Fruit fly (Drosophila melanogaster): ENCODE measurements around the gene fy.

fy gene

dm6 chr2L:8362273-8362954 is 40.7 kb downstream of the fy start, which contains the start of gene CG7627 (continued):
- peak; percentile 65 for TF ChIP-seq peb (GFP tag; IDR thresholded peaks at IDR 0.05)
- TF ChIP-seq CG10267 (tag; optimal IDR thresholded peaks at IDR 0.05) = peak; percentile 65
- TF ChIP-seq CG18599 (GFP tag; optimal IDR thresholded peaks at IDR 0.05) = peak; percentile 94
- peak; percentile 46 for TF ChIP-seq HmgZ (tag; optimal IDR thresholded peaks at IDR 0.05)
- peak; percentile 76 for TF ChIP-seq CG34376 (GFP tag; optimal IDR thresholded peaks at IDR 0.05)
- peak; percentile 85 for TF ChIP-seq CG7556 (GFP tag; optimal IDR thresholded peaks at IDR 0.05)
- TF ChIP-seq Aef1 (GFP tag; IDR thresholded peaks at IDR 0.05) = peak; percentile 75
- TF ChIP-seq pb (GFP tag; optimal IDR thresholded peaks at IDR 0.05) = peak; percentile 67
- TF ChIP-seq CG11456 (GFP tag; IDR thresholded peaks at IDR 0.05) = peak; percentile 88
- peak; percentile 25 for TF ChIP-seq trem (tag; optimal IDR thresholded peaks at IDR 0.05)
- peak; percentile 79 for TF ChIP-seq CG2712 (tag; optimal IDR thresholded peaks at IDR 0.05)
- peak; percentile 27; the same call in 1 of the 2 replicates for TF ChIP-seq CG13287 (GFP tag; IDR thresholded peaks at IDR 0.05; ENCODE audit: partially characterized antibody)
- TF ChIP-seq Asciz (GFP tag; optimal IDR thresholded peaks at IDR 0.05) = peak; percentile 66
- TF ChIP-seq Rx (GFP tag; IDR thresholded peaks at IDR 0.05) = peak; percentile 60
- TF ChIP-seq CG6765 (GFP tag; optimal IDR thresholded peaks at IDR 0.05) = peak; percentile 67
- peak; percentile 47 for TF ChIP-seq ewg (GFP tag; optimal IDR thresholded peaks at IDR 0.05)
- peak; percentile 73 for TF ChIP-seq caup (GFP tag; optimal IDR thresholded peaks at IDR 0.05; ENCODE audit: severe bottlenecking)
- TF ChIP-seq H15 (GFP tag; IDR thresholded peaks at IDR 0.05) = no peak; the same call in 2 of the 3 replicates
- 0 out of 2 replicates have a peak, but pooled peaks have one; percentile 51 for TF ChIP-seq ap (GFP tag; IDR thresholded peaks at IDR 0.05)
- no peak for TF ChIP-seq crol (GFP tag; IDR thresholded peaks at IDR 0.05)
- TF ChIP-seq CG12942 (GFP tag; optimal IDR thresholded peaks at IDR 0.05) = peak; percentile 37
- TF ChIP-seq HLH3B (GFP tag; IDR thresholded peaks at IDR 0.05) = peak; percentile 81
- TF ChIP-seq CG9797 (GFP tag; optimal IDR thresholded peaks at IDR 0.05) = no peak
- peak; percentile 59 for TF ChIP-seq pnt (GFP tag; optimal IDR thresholded peaks at IDR 0.05)
- no peak for TF ChIP-seq CG10565 (GFP tag; optimal IDR thresholded peaks at IDR 0.05)
- TF ChIP-seq abd-A (tag; optimal IDR thresholded peaks at IDR 0.05) = peak; percentile 2
- no peak for TF ChIP-seq cato (GFP tag; optimal IDR thresholded peaks at IDR 0.05; ENCODE audit: borderline replicate concordance)
- peak; percentile 75 for TF ChIP-seq CG13894 (tag; optimal IDR thresholded peaks at IDR 0.05)
- no peak for TF ChIP-seq CG43689 (GFP tag; IDR thresholded peaks at IDR 0.05)
- peak; percentile 68 for TF ChIP-seq ATbp (GFP tag; optimal IDR thresholded peaks at IDR 0.05)
- TF ChIP-seq CTCF (GFP tag; optimal IDR thresholded peaks at IDR 0.05) = no peak
- peak; percentile 57 for TF ChIP-seq tap (tag; optimal IDR thresholded peaks at IDR 0.05)
- TF ChIP-seq MBD-R2 (GFP tag; IDR thresholded peaks at IDR 0.05) = no peak; the same call in 1 of the 2 replicates
- peak; percentile 53 for TF ChIP-seq sqz (GFP tag; optimal IDR thresholded peaks at IDR 0.05)
- peak; percentile 75 for TF ChIP-seq CG8944 (GFP tag; optimal IDR thresholded peaks at IDR 0.05)
- peak; percentile 77 for TF ChIP-seq CG12391 (tag; optimal IDR thresholded peaks at IDR 0.05)
- no peak for TF ChIP-seq corto (GFP tag; optimal IDR thresholded peaks at IDR 0.05)
- peak; percentile 42 for TF ChIP-seq Ets97D (GFP tag; optimal IDR thresholded peaks at IDR 0.05)
- TF ChIP-seq crc (GFP tag; optimal IDR thresholded peaks at IDR 0.05) = peak; percentile 68
- peak; percentile 97 for TF ChIP-seq Ets65A (GFP tag)
- peak; percentile 72; the same call in 2 of the 3 replicates for TF ChIP-seq CG11695 (GFP tag; IDR thresholded peaks at IDR 0.05)
- TF ChIP-seq CG3407 (GFP tag; optimal IDR thresholded peaks at IDR 0.05) = peak; percentile 28
- peak; percentile 45 for TF ChIP-seq CG17568 (GFP tag; optimal IDR thresholded peaks at IDR 0.05)
- TF ChIP-seq CG10147 (GFP tag; optimal IDR thresholded peaks at IDR 0.05) = peak; percentile 21
- peak; percentile 53 for TF ChIP-seq CG12155 (GFP tag; optimal IDR thresholded peaks at IDR 0.05)
- peak; percentile 21; the same call in 1 of the 2 replicates for TF ChIP-seq Doc2 (GFP tag; IDR thresholded peaks at IDR 0.05)
- TF ChIP-seq wek (GFP tag; optimal IDR thresholded peaks at IDR 0.05) = peak; percentile 30
- TF ChIP-seq CG31365 (tag; optimal IDR thresholded peaks at IDR 0.05) = peak; percentile 59
- no peak for TF ChIP-seq CG5953 (GFP tag; IDR thresholded peaks at IDR 0.05)
- peak; percentile 83 for TF ChIP-seq CG9932 (GFP tag; IDR thresholded peaks at IDR 0.05)
